Worm (Caenorhabditis elegans) whole organism, young adult: ENCODE data around the gene fox-1.

ENCODE experiments used
- C06A6.2 ChIP-seq: fragments of 200-800 bp; sonication (Bioruptor generic); conservative IDR thresholded peaks from 2 replicates; pipeline ENCODE4 v1.3.6; 2022; ENCODE audit warnings: missing genetic modification characterization, missing compliant biosample characterization
- D2030.7 ChIP-seq: fragments of 200-800 bp; sonication (Bioruptor generic); IDR thresholded peaks from 2 replicates; pipeline ENCODE4 v1.3.6; 2022; ENCODE audit warnings: missing genetic modification reagents, missing genetic modification characterization, missing compliant biosample characterization
- F10E7.11 ChIP-seq: sonication (generic microtip); optimal IDR thresholded peaks from 2 replicates; lab custom pipeline; 2017; ENCODE audit warnings: mild to moderate bottlenecking, missing genetic modification characterization, moderate library complexity, missing compliant biosample characterization
- F22D6.2 ChIP-seq: sonication (generic microtip); optimal IDR thresholded peaks from 2 replicates; lab custom pipeline; 2016; ENCODE audit warnings: mild to moderate bottlenecking, missing genetic modification characterization, missing compliant biosample characterization
- F33H1.4 ChIP-seq: fragments of 200-800 bp; sonication (Bioruptor generic); IDR thresholded peaks from 2 replicates; pipeline ENCODE4 v1.3.6; 2022; ENCODE audit warnings: missing genetic modification reagents, missing genetic modification characterization, missing compliant biosample characterization
- F55B11.4 ChIP-seq: sonication (generic microtip); optimal IDR thresholded peaks from 2 replicates; lab custom pipeline; 2016; ENCODE audit warnings: missing compliant biosample characterization, missing genetic modification characterization, borderline replicate concordance; ENCODE audit not compliant: insufficient read depth
- F57A8.1 ChIP-seq: fragments of 200-800 bp; sonication (Bioruptor generic); optimal IDR thresholded peaks from 2 replicates; lab custom pipeline; 2018; ENCODE audit warnings: mild to moderate bottlenecking, missing genetic modification characterization, moderate library complexity, missing compliant biosample characterization
- K11D2.4 ChIP-seq: fragments of 200-800 bp; sonication (Bioruptor generic); IDR thresholded peaks from 2 replicates; pipeline ENCODE4 v1.3.6; 2022; ENCODE audit warnings: missing genetic modification reagents, missing genetic modification characterization, missing compliant biosample characterization
- T07F8.4 ChIP-seq: sonication (generic microtip); optimal IDR thresholded peaks from 2 replicates; lab custom pipeline; 2016; ENCODE audit warnings: mild to moderate bottlenecking, missing genetic modification characterization, moderate library complexity, missing compliant biosample characterization
- Y53F4B.3 ChIP-seq: fragments of 200-800 bp; sonication (Bioruptor generic); IDR thresholded peaks from 2 replicates; pipeline ENCODE4 v1.3.6; 2022; ENCODE audit warnings: missing genetic modification reagents, missing genetic modification characterization, missing compliant biosample characterization
- Y53G8AR.9 ChIP-seq: fragments of 200-800 bp; sonication (Bioruptor generic); conservative IDR thresholded peaks from 2 replicates; pipeline ENCODE4 v1.3.6; 2022; ENCODE audit warnings: missing genetic modification reagents, missing genetic modification characterization, missing compliant biosample characterization
- Y67H2A.10 ChIP-seq: fragments of 200-800 bp; sonication (Bioruptor generic); conservative IDR thresholded peaks from 2 replicates; pipeline ENCODE4 v1.3.6; 2022; ENCODE audit warnings: missing genetic modification reagents, missing genetic modification characterization, missing compliant biosample characterization
- ceh-27 ChIP-seq: fragments of 200-800 bp; sonication (Bioruptor generic); optimal IDR thresholded peaks from 2 replicates; lab custom pipeline; 2018; ENCODE audit warnings: mild to moderate bottlenecking, missing genetic modification characterization, moderate library complexity, missing compliant biosample characterization
- ceh-40 ChIP-seq: fragments of 200-800 bp; sonication (Bioruptor generic); IDR thresholded peaks from 2 replicates; pipeline ENCODE4 v1.3.6; 2022; ENCODE audit warnings: missing genetic modification characterization, missing compliant biosample characterization
- dox-1 ChIP-seq: fragments of 200-800 bp; sonication (Bioruptor generic); IDR thresholded peaks from 2 replicates; pipeline ENCODE4 v1.3.6; 2022; ENCODE audit warnings: missing genetic modification reagents, missing genetic modification characterization, missing compliant biosample characterization
- dpl-1 ChIP-seq: fragments of 150-350 bp; optimal IDR thresholded peaks from 2 replicates; lab custom pipeline; 2014; ENCODE audit warnings: missing biosample characterization, missing genetic modification reagents, missing genetic modification characterization
- egrh-3 ChIP-seq: fragments of 200-800 bp; sonication (Bioruptor generic); IDR thresholded peaks from 2 replicates; pipeline ENCODE4 v1.3.6; 2022; ENCODE audit warnings: missing genetic modification reagents, missing genetic modification characterization, missing compliant biosample characterization
- let-526 ChIP-seq: fragments of 200-800 bp; sonication (Bioruptor generic); IDR thresholded peaks from 2 replicates; pipeline ENCODE4 v1.3.6; 2022; ENCODE audit warnings: missing genetic modification reagents, missing genetic modification characterization, missing compliant biosample characterization
- let-607 ChIP-seq, 2 experiments: fragments of 200-800 bp in 1 of 2; sonication (Bioruptor generic) in 1 of 2; sonication (generic microtip) in 1 of 2; optimal IDR thresholded peaks; 2 replicates each; lab custom pipeline; 2016 to 2018; ENCODE audit warnings: mild to moderate bottlenecking in 2 of 2, missing compliant biosample characterization in 2 of 2, missing genetic modification characterization in 2 of 2, moderate library complexity in 2 of 2, missing genotype in 1 of 2
- lin-26 ChIP-seq: fragments of 200-800 bp; sonication (Bioruptor generic); IDR thresholded peaks from 2 replicates; pipeline ENCODE4 v1.3.6; 2022; ENCODE audit warnings: missing genetic modification reagents, missing genetic modification characterization, missing compliant biosample characterization
- lin-54 ChIP-seq: fragments of 200-800 bp; sonication (Bioruptor generic); optimal IDR thresholded peaks from 2 replicates; lab custom pipeline; 2018; ENCODE audit warnings: mild to moderate bottlenecking, missing genetic modification characterization, missing compliant biosample characterization
- mel-28 ChIP-seq: sonication (generic microtip); optimal IDR thresholded peaks from 2 replicates; lab custom pipeline; 2016; ENCODE audit warnings: borderline replicate concordance, mild to moderate bottlenecking, missing genetic modification characterization, missing compliant biosample characterization
- nfya-1 ChIP-seq: sonication (generic microtip); optimal IDR thresholded peaks from 2 replicates; lab custom pipeline; 2017; ENCODE audit warnings: antibody characterized with exemption, missing compliant biosample characterization, missing genetic modification characterization, borderline replicate concordance; ENCODE audit not compliant: insufficient read depth
- nhr-27 ChIP-seq: fragments of 200-800 bp; sonication (Bioruptor generic); optimal IDR thresholded peaks from 2 replicates; lab custom pipeline; 2018; ENCODE audit warnings: mild to moderate bottlenecking, missing genetic modification characterization, moderate library complexity, missing compliant biosample characterization
- nhr-80 ChIP-seq: sonication (generic microtip); optimal IDR thresholded peaks from 2 replicates; lab custom pipeline; 2016; ENCODE audit warnings: missing genetic modification characterization, missing compliant biosample characterization
- snpc-1.1 ChIP-seq: sonication (generic microtip); optimal IDR thresholded peaks from 2 replicates; lab custom pipeline; 2017; ENCODE audit warnings: missing genetic modification characterization, mild to moderate bottlenecking, missing compliant biosample characterization, antibody characterized with exemption, moderate library complexity, missing genotype, missing genetic modification reagents; ENCODE audit not compliant: insufficient read depth
- somi-1 ChIP-seq: fragments of 200-800 bp; sonication (Bioruptor generic); optimal IDR thresholded peaks from 2 replicates; lab custom pipeline; 2018; ENCODE audit warnings: mild to moderate bottlenecking, missing genetic modification characterization, missing compliant biosample characterization
- tbx-9 ChIP-seq: sonication (generic microtip); optimal IDR thresholded peaks from 2 replicates; lab custom pipeline; 2016; ENCODE audit warnings: borderline replicate concordance, missing genetic modification characterization, inconsistent platforms, missing compliant biosample characterization
- ztf-26 ChIP-seq: sonication (generic microtip); optimal IDR thresholded peaks from 2 replicates; lab custom pipeline; 2017; ENCODE audit warnings: missing genetic modification characterization, missing compliant biosample characterization
- ztf-3 ChIP-seq: fragments of 200-800 bp; sonication (Bioruptor generic); optimal IDR thresholded peaks from 2 replicates; lab custom pipeline; 2018; ENCODE audit warnings: mild to moderate bottlenecking, missing genetic modification characterization, missing compliant biosample characterization
- ztf-6 ChIP-seq: fragments of 200-800 bp; sonication (Bioruptor generic); IDR thresholded peaks from 2 replicates; pipeline ENCODE4 v1.3.6; 2022; ENCODE audit warnings: missing genetic modification reagents, missing genetic modification characterization, missing compliant biosample characterization

Gene fox-1

ce11 chrX:2419777-2420176, 39.9 kb downstream of the fox-1 start, which contains the start of gene glr-7:
glr-7 (minus strand) TSS chrX:2419877.
- TF ChIP-seq F22D6.2 (tag; lab: Kevin White, UChicago) (no peak), ztf-26 (tag; lab: Kevin White, UChicago) (no peak), dpl-1 (GFP tag; lab: Kevin White, UChicago) (no peak), mel-28 (no peak), D2030.7 (GFP tag; lab: Robert Waterston, UW) (no peak), F33H1.4 (GFP tag; lab: Robert Waterston, UW) (no peak), ceh-27 (GFP tag; lab: Kevin White, UChicago) (no peak), tbx-9 (no peak), ztf-6 (GFP tag; lab: Robert Waterston, UW) (no peak), T07F8.4 (tag; lab: Kevin White, UChicago) (no peak), F10E7.11 (tag; lab: Kevin White, UChicago) (no peak), ceh-40 (no peak)

DNA sequence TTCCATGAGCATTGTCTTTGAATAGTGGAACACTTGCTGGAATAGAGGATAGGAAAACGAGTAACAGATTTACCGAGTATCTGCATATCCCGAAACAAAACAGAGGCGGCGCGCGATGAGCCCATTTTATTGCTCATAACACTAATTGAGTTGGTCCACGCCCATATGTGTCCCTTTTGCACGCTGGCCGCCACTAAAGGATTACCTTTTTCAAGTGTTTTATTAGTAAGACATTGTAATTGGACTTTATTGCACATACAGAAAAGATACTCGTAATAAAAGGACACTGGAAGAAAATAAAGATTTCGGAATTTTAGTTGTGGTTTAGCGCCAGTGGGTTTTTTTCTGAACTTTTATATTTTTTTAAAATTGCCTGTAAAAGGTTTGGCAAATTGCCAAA, 46.4 kb downstream of the fox-1 start, which contains the start of gene hlh-15:
hlh-15 (minus strand) TSS at position 101 of the 400 bp plus-strand sequence.
- no peak for TF ChIP-seq lin-26 (GFP tag; lab: Robert Waterston, UW)
- no peak for TF ChIP-seq dox-1 (GFP tag; lab: Robert Waterston, UW)
- no peak for TF ChIP-seq lin-54 (GFP tag; lab: Kevin White, UChicago)
- no peak for TF ChIP-seq nhr-27 (tag; lab: Kevin White, UChicago)
- no peak for TF ChIP-seq F55B11.4

- TF ChIP-seq nhr-80 (peak; percentile 72), F55B11.4 (no peak)
Observed at ce11 chrX:2410978-2411377, 48.7 kb downstream of the fox-1 start.

DNA sequence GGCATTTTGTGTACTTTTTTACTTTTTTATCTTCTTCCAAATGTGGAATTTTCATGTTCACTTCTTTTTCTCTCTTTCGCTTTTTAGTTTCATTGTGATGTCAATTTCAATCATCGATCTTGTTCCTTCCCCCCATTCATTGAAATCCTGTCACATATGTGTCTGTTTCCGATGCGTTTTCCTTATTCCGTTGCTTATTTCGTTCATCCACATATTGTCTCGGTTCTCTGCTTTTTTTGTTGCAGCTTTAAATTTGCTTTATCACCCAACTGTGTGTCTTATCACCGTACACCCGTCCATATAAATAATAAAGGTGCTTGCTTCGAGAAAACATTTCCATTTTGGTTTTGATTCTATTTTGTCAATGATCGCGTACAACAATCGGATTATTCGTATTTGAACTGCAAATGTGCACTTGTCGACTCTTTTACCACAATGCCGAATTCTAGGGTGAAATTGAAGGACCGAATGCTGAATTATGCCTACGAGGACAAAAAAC, 50.4 kb downstream of the fox-1 start, which contains the start of the genes C43H6.12 and trpp-12:
C43H6.12 (plus strand) TSS at position 365 of the 499 bp plus-strand sequence.
trpp-12 (plus strand) TSS at position 449 of the 499 bp plus-strand sequence.
- TF ChIP-seq Y53F4B.3 (GFP tag; lab: Robert Waterston, UW) (no peak), nhr-80 (peak; percentile 65)

DNA sequence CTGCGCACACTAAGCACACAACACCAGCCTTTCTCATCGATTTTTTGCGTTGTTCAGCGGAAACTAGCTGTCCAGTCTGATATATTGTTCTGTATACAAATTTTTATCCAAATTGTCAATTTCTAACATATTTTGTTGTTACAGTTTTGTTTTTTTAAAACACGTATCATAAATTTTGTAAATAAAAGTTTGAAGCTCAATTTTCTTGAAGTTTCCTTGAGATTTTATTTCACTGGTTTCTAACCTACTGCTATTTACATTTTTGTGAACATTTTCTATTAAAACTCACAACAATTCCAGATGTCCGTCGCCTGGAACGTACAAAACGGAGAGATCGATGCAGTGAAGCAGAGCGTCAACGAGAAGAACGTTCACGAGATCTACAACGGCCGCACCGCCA, 52.5 kb downstream of the fox-1 start, which contains the start of gene mtpn-1:
mtpn-1 (plus strand) TSS at position 301 of the 400 bp plus-strand sequence.
- no peak for TF ChIP-seq Y53G8AR.9
- TF ChIP-seq F57A8.1 (GFP tag; lab: Kevin White, UChicago), result no peak
- no peak for TF ChIP-seq dpl-1 (GFP tag; lab: Kevin White, UChicago)
- no peak for TF ChIP-seq K11D2.4
- TF ChIP-seq nfya-1, result no peak
- TF ChIP-seq snpc-1.1 (tag; lab: Kevin White, UChicago), result no peak
- TF ChIP-seq egrh-3 (GFP tag; lab: Robert Waterston, UW), result no peak
- TF ChIP-seq Y67H2A.10 (GFP tag; lab: Robert Waterston, UW), result no peak
- TF ChIP-seq let-607 (tag; optimal IDR thresholded peaks at IDR 0.05; lab: Kevin White, UChicago), result no peak
- TF ChIP-seq ztf-3 (GFP tag; lab: Kevin White, UChicago), result no peak
- TF ChIP-seq somi-1 (GFP tag; lab: Kevin White, UChicago), result no peak
- no peak for TF ChIP-seq C06A6.2
- TF ChIP-seq let-526, result no peak
